Fruit fly (Drosophila melanogaster) whole organism, adult: ENCODE data around the gene tj.

ENCODE experiments used
- CG14711 ChIP-seq: fragments of 200-800 bp; sonication (Bioruptor generic); optimal IDR thresholded peaks from 2 replicates; lab custom pipeline; 2018; ENCODE audit warnings: missing biosample characterization, mild to moderate bottlenecking, missing genetic modification characterization, moderate library complexity
- CG5204 ChIP-seq: fragments of 200-800 bp; sonication (Bioruptor generic); optimal IDR thresholded peaks from 2 replicates; lab custom pipeline; 2016; ENCODE audit warnings: missing biosample characterization, missing genetic modification characterization
- CG7101 ChIP-seq: fragments of 200-800 bp; sonication (Bioruptor generic); optimal IDR thresholded peaks from 2 replicates; lab custom pipeline; 2018; ENCODE audit warnings: missing biosample characterization, mild to moderate bottlenecking, missing genetic modification characterization, moderate library complexity
- Crg-1 ChIP-seq: fragments of 200-800 bp; sonication (Bioruptor generic); optimal IDR thresholded peaks from 2 replicates; lab custom pipeline; 2016; ENCODE audit warnings: missing biosample characterization, missing genetic modification characterization
- Hr96 ChIP-seq: fragments of 200-800 bp; sonication (Bioruptor generic); optimal IDR thresholded peaks from 2 replicates; lab custom pipeline; 2016; ENCODE audit warnings: missing biosample characterization, missing genetic modification characterization
- kay ChIP-seq: fragments of 200-800 bp; sonication (Bioruptor generic); peaks from one replicate; lab custom pipeline; 2016; ENCODE audit warnings: missing biosample characterization, missing genetic modification characterization, borderline replicate concordance
- pad ChIP-seq: fragments of 200-800 bp; sonication (Bioruptor generic); optimal IDR thresholded peaks from 3 replicates; lab custom pipeline; 2017; ENCODE audit warnings: missing biosample characterization, missing genetic modification characterization, mild to moderate bottlenecking, moderate library complexity, missing genetic modification reagents
- tj ChIP-seq: fragments of 200-800 bp; sonication (Bioruptor generic); optimal IDR thresholded peaks from 3 replicates; lab custom pipeline; 2017; ENCODE audit warnings: missing biosample characterization, mild to moderate bottlenecking, missing genetic modification characterization, moderate library complexity

DNA sequence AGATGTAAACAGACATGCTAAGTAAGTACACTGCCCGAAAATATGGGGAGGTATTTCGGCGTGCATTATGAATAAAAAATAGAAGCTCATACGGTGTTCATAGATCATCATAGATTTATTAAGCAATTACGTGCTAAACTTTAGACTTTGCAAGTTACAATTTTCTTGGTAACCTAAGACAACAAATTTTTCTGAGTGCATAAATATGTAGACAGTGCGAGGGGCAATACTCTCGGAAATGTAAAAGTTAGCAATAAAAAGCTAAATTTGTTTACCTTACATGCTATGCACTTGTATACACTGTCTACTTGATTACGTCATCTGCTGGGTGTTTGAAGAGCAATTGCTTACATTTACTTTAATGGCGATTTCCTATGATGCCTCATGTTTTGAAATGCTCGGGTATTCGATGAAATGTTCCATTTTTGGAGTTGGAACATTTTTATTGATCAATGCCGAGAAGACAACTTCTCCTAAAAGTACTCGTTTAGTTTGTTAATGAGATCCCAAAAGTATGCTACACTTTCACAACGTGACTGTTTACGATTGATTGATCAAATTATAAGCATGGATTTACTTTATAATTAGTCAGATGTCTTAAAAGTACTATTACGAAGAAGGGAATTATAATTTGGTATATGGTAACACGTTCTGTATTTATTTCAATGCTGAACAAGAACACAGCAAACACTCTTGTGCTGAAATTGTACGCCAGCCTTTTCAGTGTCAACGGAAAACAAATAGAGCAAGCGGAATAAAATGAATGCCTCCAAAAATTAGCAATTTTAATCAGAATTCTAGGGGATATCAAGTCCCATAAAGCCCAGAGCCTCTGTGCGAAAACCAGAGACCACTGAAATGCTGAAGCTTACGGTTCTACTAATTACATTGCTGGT lies 47.2 kb upstream of the tj start, which contains the start of gene Lectin-galC1:
- TF ChIP-seq CG7101 (tag; lab: Kevin White, UChicago) (peak; percentile 68), kay (GFP tag; lab: Kevin White, UChicago) (peak; percentile 62), CG14711 (tag; lab: Kevin White, UChicago) (peak; percentile 81), tj (GFP tag; lab: Kevin White, UChicago) (peak; percentile 80), Hr96 (peak; percentile 79), pad (GFP tag; lab: Kevin White, UChicago) (peak; percentile 54), Crg-1 (GFP tag; lab: Kevin White, UChicago) (peak; percentile 65), CG5204 (GFP tag; lab: Kevin White, UChicago) (peak; percentile 86)
